Worm (Caenorhabditis elegans) whole organism, L4 larva: Measurements from ENCODE around the gene acy-4.

ENCODE experiments used
- F10B5.3 ChIP-seq: sonication (generic microtip); optimal IDR thresholded peaks from 2 replicates; lab custom pipeline; 2016; ENCODE audit warnings: mild to moderate bottlenecking, missing genetic modification characterization, missing compliant biosample characterization
- F37D6.2 ChIP-seq: sonication (generic microtip); optimal IDR thresholded peaks from 2 replicates; lab custom pipeline; 2016; ENCODE audit warnings: mild to moderate bottlenecking, missing genetic modification characterization, missing compliant biosample characterization
- aly-2 ChIP-seq: sonication (generic microtip); optimal IDR thresholded peaks from 2 replicates; lab custom pipeline; 2018; ENCODE audit warnings: missing biosample characterization, missing genetic modification characterization
- ama-1 ChIP-seq: fragments of 150-350 bp; optimal IDR thresholded peaks from 2 replicates; lab custom pipeline; 2014; ENCODE audit warnings: inconsistent platforms, mixed read lengths
- attf-4 ChIP-seq: sonication (generic microtip); optimal IDR thresholded peaks from 3 replicates; lab custom pipeline; 2017; ENCODE audit warnings: missing biosample characterization, missing genetic modification characterization
- ceh-20 ChIP-seq: fragments of 200-800 bp; sonication (Bioruptor generic); IDR thresholded peaks from 2 replicates; pipeline ENCODE4 v1.3.6; 2022; ENCODE audit warnings: missing genetic modification reagents, missing genetic modification characterization, missing compliant biosample characterization
- ceh-32 ChIP-seq: sonication (generic microtip); optimal IDR thresholded peaks from 2 replicates; lab custom pipeline; 2016; ENCODE audit warnings: mild to moderate bottlenecking, missing genetic modification characterization, missing compliant biosample characterization; ENCODE audit not compliant: poor library complexity
- ceh-44 ChIP-seq: fragments of 200-800 bp; sonication (Bioruptor generic); IDR thresholded peaks from 2 replicates; pipeline ENCODE4 v1.3.6; 2022; ENCODE audit warnings: missing genetic modification reagents, missing genetic modification characterization, missing compliant biosample characterization
- ceh-62 ChIP-seq: sonication (generic microtip); optimal IDR thresholded peaks from 2 replicates; lab custom pipeline; 2017; ENCODE audit warnings: missing biosample characterization, missing genetic modification characterization
- ceh-82 ChIP-seq: sonication (generic microtip); optimal IDR thresholded peaks from 2 replicates; lab custom pipeline; 2017; ENCODE audit warnings: missing biosample characterization, missing genetic modification characterization
- cey-2 ChIP-seq: sonication (generic microtip); optimal IDR thresholded peaks from 3 replicates; lab custom pipeline; 2017; ENCODE audit warnings: missing genetic modification characterization, mild to moderate bottlenecking, missing compliant biosample characterization, antibody characterized with exemption, borderline replicate concordance; ENCODE audit not compliant: insufficient read depth
- ctbp-1 ChIP-seq: fragments of 200-800 bp; sonication (Bioruptor generic); IDR thresholded peaks from 2 replicates; pipeline ENCODE4 v1.3.6; 2022; ENCODE audit warnings: missing genetic modification reagents, missing genetic modification characterization, missing compliant biosample characterization
- daf-12 ChIP-seq: fragments of 150-350 bp; optimal IDR thresholded peaks from 2 replicates; lab custom pipeline; 2014; ENCODE audit warnings: missing biosample characterization, missing genetic modification reagents, missing genetic modification characterization
- dpl-1 ChIP-seq: fragments of 150-350 bp; optimal IDR thresholded peaks from 2 replicates; lab custom pipeline; 2014; ENCODE audit warnings: missing biosample characterization, missing genetic modification reagents, missing genetic modification characterization
- duxl-1 ChIP-seq: sonication (generic microtip); optimal IDR thresholded peaks from 2 replicates; lab custom pipeline; 2016; ENCODE audit warnings: mild to moderate bottlenecking, missing genetic modification characterization, moderate library complexity, missing compliant biosample characterization; ENCODE audit not compliant: poor library complexity
- egl-43 ChIP-seq: fragments of 200-800 bp; sonication (Bioruptor generic); IDR thresholded peaks from 2 replicates; pipeline ENCODE4 v1.3.6; 2022; ENCODE audit warnings: missing genetic modification reagents, missing genetic modification characterization, missing compliant biosample characterization
- hif-1 ChIP-seq, 2 experiments: sonication (generic microtip); optimal IDR thresholded peaks; 2 replicates each; lab custom pipeline; 2016 to 2017; ENCODE audit warnings: missing compliant biosample characterization in 2 of 2, missing genetic modification characterization in 2 of 2, missing genetic modification reagents in 2 of 2, missing genotype in 2 of 2, mild to moderate bottlenecking in 1 of 2
- hlh-30 ChIP-seq: sonication (generic microtip); optimal IDR thresholded peaks from 2 replicates; lab custom pipeline; 2017; ENCODE audit warnings: antibody characterized with exemption, mild to moderate bottlenecking, missing genetic modification characterization, missing compliant biosample characterization; ENCODE audit not compliant: insufficient read depth
- hmg-1.1 ChIP-seq: fragments of 200-800 bp; sonication (Bioruptor generic); IDR thresholded peaks from 2 replicates; pipeline ENCODE4 v1.3.6; 2022; ENCODE audit warnings: missing genetic modification reagents, missing genetic modification characterization, missing compliant biosample characterization
- lin-1 ChIP-seq: fragments of 200-800 bp; sonication (Bioruptor generic); IDR thresholded peaks from 2 replicates; pipeline ENCODE4 v1.3.6; 2022; ENCODE audit warnings: missing genetic modification reagents, missing genetic modification characterization, missing compliant biosample characterization
- lin-13 ChIP-seq: fragments of 150-350 bp; optimal IDR thresholded peaks from 2 replicates; lab custom pipeline; 2014; ENCODE audit warnings: missing biosample characterization, missing genetic modification reagents, missing genetic modification characterization
- lin-38 ChIP-seq: fragments of 200-800 bp; sonication (Bioruptor generic); IDR thresholded peaks from 2 replicates; pipeline ENCODE4 v1.3.6; 2022; ENCODE audit warnings: missing genetic modification reagents, missing genetic modification characterization, missing compliant biosample characterization
- lir-3 ChIP-seq: sonication (generic microtip); optimal IDR thresholded peaks from 2 replicates; lab custom pipeline; 2016; ENCODE audit warnings: mild to moderate bottlenecking, missing genetic modification characterization, missing compliant biosample characterization
- lsy-2 ChIP-seq, 2 experiments: fragments of 150-350 bp in 1 of 2; sonication (generic microtip) in 1 of 2; optimal IDR thresholded peaks; 2 replicates each; lab custom pipeline; 2014 to 2017; ENCODE audit warnings: missing biosample characterization in 2 of 2, missing genetic modification characterization in 2 of 2
- madf-5 ChIP-seq, 2 experiments: fragments of 200-800 bp; sonication (Bioruptor generic); IDR thresholded peaks; 2 replicates each; pipeline ENCODE4 v1.3.6; 2022; ENCODE audit warnings: missing compliant biosample characterization in 2 of 2, missing genetic modification characterization in 2 of 2
- madf-9 ChIP-seq: fragments of 200-800 bp; sonication (Bioruptor generic); conservative IDR thresholded peaks from 2 replicates; pipeline ENCODE4 v1.3.6; 2022; ENCODE audit warnings: missing genetic modification reagents, missing genetic modification characterization, missing compliant biosample characterization
- mep-1 ChIP-seq: fragments of 150-350 bp; sonication (generic microtip); optimal IDR thresholded peaks from 3 replicates; lab custom pipeline; 2014; ENCODE audit warnings: missing biosample characterization, missing genetic modification characterization
- nhr-10 ChIP-seq: fragments of 150-350 bp; optimal IDR thresholded peaks from 2 replicates; lab custom pipeline; 2014; ENCODE audit warnings: missing biosample characterization, missing genetic modification characterization
- nhr-102 ChIP-seq: sonication (generic microtip); optimal IDR thresholded peaks from 2 replicates; lab custom pipeline; 2016; ENCODE audit warnings: mild to moderate bottlenecking, missing genetic modification characterization, moderate library complexity, missing compliant biosample characterization
- nhr-25 ChIP-seq: sonication (generic microtip); optimal IDR thresholded peaks from 2 replicates; lab custom pipeline; 2017; ENCODE audit warnings: missing genetic modification characterization, mild to moderate bottlenecking, missing compliant biosample characterization, antibody characterized with exemption, moderate library complexity, borderline replicate concordance; ENCODE audit not compliant: insufficient read depth
- nhr-48 ChIP-seq: sonication (generic microtip); optimal IDR thresholded peaks from 2 replicates; lab custom pipeline; 2016; ENCODE audit warnings: mild to moderate bottlenecking, missing genetic modification characterization, missing compliant biosample characterization
- nhr-77 ChIP-seq: fragments of 150-350 bp; optimal IDR thresholded peaks from 2 replicates; lab custom pipeline; 2014; ENCODE audit warnings: missing biosample characterization, missing genetic modification characterization
- pha-4 ChIP-seq, 2 experiments: fragments of 150-350 bp in 1 of 2; fragments of 200-800 bp in 1 of 2; sonication (Bioruptor generic) in 1 of 2; IDR thresholded peaks in 1 of 2; optimal IDR thresholded peaks in 1 of 2; 2 replicates each; pipeline versions ENCODE4 v1.3.6 to Lab custom; 2014 to 2022; ENCODE audit warnings: missing genetic modification characterization in 2 of 2, missing genetic modification reagents in 2 of 2, missing biosample characterization in 1 of 2, missing compliant biosample characterization in 1 of 2
- rbr-2 ChIP-seq: sonication (generic microtip); optimal IDR thresholded peaks from 2 replicates; lab custom pipeline; 2016; ENCODE audit warnings: missing genotype, missing genetic modification characterization, missing compliant biosample characterization
- saeg-2 ChIP-seq: fragments of 200-800 bp; sonication (Bioruptor generic); IDR thresholded peaks from 2 replicates; pipeline ENCODE4 v1.3.6; 2022; ENCODE audit warnings: missing genetic modification reagents, missing genetic modification characterization, missing compliant biosample characterization
- sdz-12 ChIP-seq: fragments of 200-800 bp; sonication (Bioruptor generic); optimal IDR thresholded peaks from 2 replicates; lab custom pipeline; 2018; ENCODE audit warnings: mild to moderate bottlenecking, missing genetic modification characterization, missing compliant biosample characterization
- set-16 ChIP-seq: fragments of 200-800 bp; sonication (Bioruptor generic); IDR thresholded peaks from 2 replicates; pipeline ENCODE4 v1.3.6; 2022; ENCODE audit warnings: missing genetic modification reagents, missing genetic modification characterization, missing compliant biosample characterization
- snpc-1.2 ChIP-seq: fragments of 200-800 bp; sonication (Bioruptor generic); IDR thresholded peaks from 2 replicates; pipeline ENCODE4 v1.3.6; 2022; ENCODE audit warnings: missing genetic modification reagents, missing genetic modification characterization, missing compliant biosample characterization
- snpc-4 ChIP-seq: fragments of 150-350 bp; optimal IDR thresholded peaks from 2 replicates; lab custom pipeline; 2014; ENCODE audit warnings: missing biosample characterization, missing genetic modification characterization
- spr-1 ChIP-seq: sonication (generic microtip); optimal IDR thresholded peaks from 2 replicates; lab custom pipeline; 2016; ENCODE audit warnings: mild to moderate bottlenecking, missing genetic modification characterization, missing compliant biosample characterization
- spr-3 ChIP-seq: fragments of 200-800 bp; sonication (Bioruptor generic); optimal IDR thresholded peaks from 2 replicates; lab custom pipeline; 2018; ENCODE audit warnings: mild to moderate bottlenecking, missing genetic modification characterization, missing compliant biosample characterization
- tra-1 ChIP-seq: fragments of 200-800 bp; sonication (Bioruptor generic); IDR thresholded peaks from 2 replicates; pipeline ENCODE4 v1.3.6; 2022; ENCODE audit warnings: missing genetic modification reagents, missing genetic modification characterization, missing compliant biosample characterization
- zag-1 ChIP-seq: fragments of 150-350 bp; optimal IDR thresholded peaks from 2 replicates; lab custom pipeline; 2014; ENCODE audit warnings: missing biosample characterization, missing genetic modification characterization
- zfp-3 ChIP-seq: fragments of 200-800 bp; sonication (Bioruptor generic); conservative IDR thresholded peaks from 2 replicates; pipeline ENCODE4 v1.3.6; 2022; ENCODE audit warnings: missing genetic modification reagents, missing genetic modification characterization, missing compliant biosample characterization
- zip-2 ChIP-seq: fragments of 150-350 bp; optimal IDR thresholded peaks from 2 replicates; lab custom pipeline; 2014; ENCODE audit warnings: missing biosample characterization, missing genetic modification characterization
- ztf-11 ChIP-seq: fragments of 150-350 bp; optimal IDR thresholded peaks from 2 replicates; lab custom pipeline; 2014; ENCODE audit warnings: missing biosample characterization, missing genetic modification characterization
- ztf-7 ChIP-seq: fragments of 150-350 bp; optimal IDR thresholded peaks from 2 replicates; lab custom pipeline; 2014; ENCODE audit warnings: missing biosample characterization, missing genetic modification characterization

acy-4 gene

DNA sequence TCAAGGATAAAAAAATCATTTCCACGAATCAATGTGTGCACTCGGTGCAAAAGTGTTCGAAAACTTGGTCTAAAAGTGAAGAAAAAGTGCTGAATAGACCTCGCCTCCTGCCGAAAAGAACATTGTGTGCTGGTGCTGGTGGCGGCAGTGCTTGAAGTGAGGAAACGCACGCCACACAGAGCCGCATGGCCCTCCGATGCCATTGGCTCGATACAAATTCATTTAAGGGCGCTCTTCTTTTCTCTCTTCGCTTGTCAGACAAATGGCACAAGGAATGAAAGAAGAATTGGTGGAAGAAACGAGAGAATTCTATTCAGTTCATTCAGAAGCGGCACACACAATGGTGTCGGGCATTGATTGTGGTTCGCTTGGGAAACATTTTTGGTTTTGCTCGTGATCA, 48.4 kb downstream of the acy-4 start:
- TF ChIP-seq sdz-12 (GFP tag; lab: Kevin White, UChicago): no peak
- TF ChIP-seq egl-43 (GFP tag; lab: Robert Waterston, UW): 0 out of 2 replicates have a peak, but pooled peaks have one; percentile 38
- TF ChIP-seq madf-5 (GFP tag; IDR thresholded peaks at IDR 0.05; lab: Robert Waterston, UW): no peak
- no peak for TF ChIP-seq F10B5.3 (tag; lab: Kevin White, UChicago)
- peak; percentile 10 for TF ChIP-seq rbr-2 (tag; lab: Kevin White, UChicago)
- no peak for TF ChIP-seq hmg-1.1 (GFP tag; lab: Robert Waterston, UW)
- no peak for TF ChIP-seq daf-12
- peak in 1 of 2 experiments; percentile 19 for TF ChIP-seq lsy-2 (tag; optimal IDR thresholded peaks at IDR 0.05; lab: Kevin White, UChicago)
- no peak for TF ChIP-seq nhr-102 (tag; lab: Kevin White, UChicago)
- no peak for TF ChIP-seq zag-1 (tag; lab: Kevin White, UChicago)
- TF ChIP-seq aly-2 (tag; lab: Kevin White, UChicago): no peak
- TF ChIP-seq duxl-1 (tag; lab: Kevin White, UChicago): peak; percentile 7
- no peak for TF ChIP-seq spr-3 (GFP tag; lab: Kevin White, UChicago)
- TF ChIP-seq lin-13 (GFP tag; lab: Kevin White, UChicago): no peak
- 0 out of 2 replicates have a peak, but pooled peaks have one; percentile 28 for TF ChIP-seq madf-9 (GFP tag; lab: Robert Waterston, UW)
- peak; percentile 12 for TF ChIP-seq nhr-48
- no peak for TF ChIP-seq spr-1 (tag; lab: Kevin White, UChicago)
- TF ChIP-seq, all 104 proteins: peak for 6

ce11 chrV:5581312-5581711, 49.4 kb downstream of the acy-4 start, which contains the start of gene klc-2:
klc-2 (minus strand) TSS chrV:5581412.
- TF ChIP-seq snpc-4: no peak
- no peak for TF ChIP-seq lir-3 (tag; lab: Kevin White, UChicago)
- no peak for TF ChIP-seq ztf-7
- TF ChIP-seq ama-1: no peak

DNA sequence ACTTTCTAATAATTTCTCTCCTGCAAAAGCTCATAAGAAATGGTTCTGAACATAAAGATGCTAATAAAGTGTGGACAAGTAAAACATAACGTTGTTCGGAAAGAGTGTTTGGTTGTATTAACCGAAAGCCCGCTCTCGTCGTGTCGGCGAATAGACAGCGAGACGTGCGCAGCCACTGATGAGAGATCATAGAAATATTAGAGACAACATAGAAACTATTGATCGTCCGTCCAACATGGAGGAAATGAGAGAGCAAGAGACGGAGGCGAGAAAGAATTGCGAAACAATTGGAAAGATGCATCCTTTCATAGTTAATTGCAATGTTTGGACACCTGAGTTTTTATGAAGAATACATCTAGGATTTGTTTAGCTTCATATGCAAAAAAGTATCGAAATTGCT, 50.2 kb downstream of the acy-4 start:
- TF ChIP-seq tra-1: no peak
- TF ChIP-seq F37D6.2 (tag; lab: Kevin White, UChicago): no peak
- no peak for TF ChIP-seq madf-9 (GFP tag; lab: Robert Waterston, UW)
- TF ChIP-seq ceh-44 (GFP tag; lab: Robert Waterston, UW): no peak
- TF ChIP-seq ceh-20: no peak
- TF ChIP-seq zip-2: no peak
- no peak for TF ChIP-seq ceh-62
- TF ChIP-seq pha-4 (GFP tag; IDR thresholded peaks at IDR 0.05; lab: Robert Waterston, UW): no peak
- no peak for TF ChIP-seq pha-4 (tag; optimal IDR thresholded peaks at IDR 0.05; lab: Kevin White, UChicago)
- no peak for TF ChIP-seq set-16 (GFP tag; lab: Robert Waterston, UW)
- no peak for TF ChIP-seq attf-4 (tag; lab: Kevin White, UChicago)
- TF ChIP-seq sdz-12 (GFP tag; lab: Kevin White, UChicago): no peak
- no peak for TF ChIP-seq saeg-2 (GFP tag; lab: Robert Waterston, UW)
- TF ChIP-seq cey-2 (tag; lab: Kevin White, UChicago): no peak
- TF ChIP-seq hif-1 (tag; optimal IDR thresholded peaks at IDR 0.05; lab: Kevin White, UChicago): peak in 1 of 2 experiments; percentile 13
- peak; percentile 43 for TF ChIP-seq dpl-1 (GFP tag; lab: Kevin White, UChicago)
- no peak for TF ChIP-seq zag-1 (tag; lab: Kevin White, UChicago)
- peak; percentile 71 for TF ChIP-seq mep-1 (tag; lab: Kevin White, UChicago)
- no peak for TF ChIP-seq nhr-10 (tag; lab: Kevin White, UChicago)
- TF ChIP-seq snpc-1.2 (GFP tag; lab: Robert Waterston, UW): no peak
- TF ChIP-seq nhr-25: no peak
- TF ChIP-seq lin-1 (GFP tag; lab: Robert Waterston, UW): no peak
- no peak for TF ChIP-seq zfp-3 (GFP tag; lab: Robert Waterston, UW)
- no peak for TF ChIP-seq ceh-82 (tag; lab: Kevin White, UChicago)
- TF ChIP-seq hlh-30 (tag; lab: Kevin White, UChicago): peak; percentile 41
- no peak for TF ChIP-seq lin-38 (GFP tag; lab: Robert Waterston, UW)
- TF ChIP-seq ctbp-1 (GFP tag; lab: Robert Waterston, UW): no peak
- TF ChIP-seq ztf-7: no peak
- TF ChIP-seq nhr-77 (tag; lab: Kevin White, UChicago): no peak
- TF ChIP-seq F10B5.3 (tag; lab: Kevin White, UChicago): no peak
- TF ChIP-seq duxl-1 (tag; lab: Kevin White, UChicago): no peak
- no peak for TF ChIP-seq ceh-32 (tag; lab: Kevin White, UChicago)
- TF ChIP-seq ztf-11: no peak
